Worm (Caenorhabditis elegans) whole organism, L1 larva: ENCODE data around the gene F14H3.12.

Experiments used
- elt-3 ChIP-seq, 6 experiments: fragments of 150-350 bp in 1 of 6; sonication (generic microtip); optimal IDR thresholded peaks; 2 replicates each; lab custom pipeline; 2017 to 2018; ENCODE audit warnings: missing biosample characterization in 6 of 6, missing genetic modification characterization in 6 of 6, inconsistent platforms in 1 of 6
- fkh-10 ChIP-seq: sonication (generic microtip); optimal IDR thresholded peaks from 2 replicates; lab custom pipeline; 2017; ENCODE audit warnings: missing biosample characterization, missing genetic modification reagents, missing genetic modification characterization
- fkh-4 ChIP-seq: sonication (generic microtip); optimal IDR thresholded peaks from 2 replicates; lab custom pipeline; 2016; ENCODE audit warnings: missing compliant biosample characterization, missing genetic modification characterization, borderline replicate concordance
- lin-35 ChIP-seq, 2 experiments: fragments of 150-350 bp; optimal IDR thresholded peaks; 2 replicates each; lab custom pipeline; 2014; ENCODE audit warnings: missing biosample characterization in 2 of 2, missing genetic modification characterization in 2 of 2, missing genetic modification reagents in 2 of 2
- mep-1 ChIP-seq: fragments of 150-350 bp; optimal IDR thresholded peaks from 2 replicates; lab custom pipeline; 2014; ENCODE audit warnings: missing biosample characterization, missing genetic modification characterization
- nhr-11 ChIP-seq: fragments of 150-350 bp; optimal IDR thresholded peaks from 2 replicates; lab custom pipeline; 2014; ENCODE audit warnings: missing biosample characterization, missing genetic modification characterization
- snpc-4 ChIP-seq: fragments of 150-350 bp; optimal IDR thresholded peaks from 2 replicates; lab custom pipeline; 2014; ENCODE audit warnings: missing biosample characterization, missing genetic modification characterization

ce11 chrV:16024300-16024699 lies 50.8 kb downstream of the F14H3.12 start, which contains the start of gene T10C6.6:
- TF ChIP-seq mep-1 = no peak
- no peak for TF ChIP-seq snpc-4
- TF ChIP-seq fkh-10 (GFP tag; lab: Kevin White, UChicago) = no peak
- no peak for TF ChIP-seq nhr-11
- no peak for TF ChIP-seq fkh-4 (tag; lab: Kevin White, UChicago)
- TF ChIP-seq lin-35 (GFP tag; optimal IDR thresholded peaks at IDR 0.05; lab: Kevin White, UChicago) = no peak
- no peak for TF ChIP-seq elt-3 (tag; optimal IDR thresholded peaks at IDR 0.05; lab: Kevin White, UChicago)
